Fruit fly (Drosophila melanogaster) whole organism, embryonic: ENCODE results near the gene CG43993.

Source experiments
- Abd-B ChIP-seq: fragments of 200-800 bp; sonication (Bioruptor generic); optimal IDR thresholded peaks from 2 replicates; lab custom pipeline; 2018; ENCODE audit warnings: missing biosample characterization, mild to moderate bottlenecking, missing genetic modification characterization, moderate library complexity
- BEAF-32 ChIP-seq: fragments of 200-800 bp; sonication (Bioruptor generic); optimal IDR thresholded peaks from 3 replicates; lab custom pipeline; 2017; ENCODE audit warnings: missing biosample characterization, missing genetic modification characterization, mild to moderate bottlenecking, moderate library complexity, missing genetic modification reagents
- Bdp1 ChIP-seq: fragments of 200-800 bp; sonication (Bioruptor generic); optimal IDR thresholded peaks from 3 replicates; lab custom pipeline; 2016; ENCODE audit warnings: missing biosample characterization, missing genetic modification characterization
- CG10267 ChIP-seq: fragments of 200-800 bp; sonication (Bioruptor generic); optimal IDR thresholded peaks from 2 replicates; lab custom pipeline; 2018; ENCODE audit warnings: missing biosample characterization, mild to moderate bottlenecking, missing genetic modification characterization, moderate library complexity
- CG10431 ChIP-seq: fragments of 200-800 bp; sonication (Bioruptor generic); optimal IDR thresholded peaks from 3 replicates; lab custom pipeline; 2018; ENCODE audit warnings: missing biosample characterization, mild to moderate bottlenecking, missing genetic modification characterization
- CG12071 ChIP-seq: fragments of 200-800 bp; sonication (Bioruptor generic); optimal IDR thresholded peaks from 3 replicates; lab custom pipeline; 2018; ENCODE audit warnings: missing biosample characterization, mild to moderate bottlenecking, missing genetic modification characterization
- CG13287 ChIP-seq: fragments of 200-800 bp; sonication (Bioruptor generic); IDR thresholded peaks from 2 replicates; pipeline ENCODE4 v1.3.6; 2022; ENCODE audit warnings: missing biosample characterization, missing genetic modification characterization; ENCODE audit not compliant: partially characterized antibody
- CG13775 ChIP-seq: fragments of 200-800 bp; sonication (Bioruptor generic); optimal IDR thresholded peaks from 3 replicates; lab custom pipeline; 2017; ENCODE audit warnings: missing biosample characterization, mild to moderate bottlenecking, missing genetic modification characterization
- CG14667 ChIP-seq: fragments of 200-800 bp; sonication (Bioruptor generic); IDR thresholded peaks from 2 replicates; pipeline ENCODE4 v1.3.6; 2022; ENCODE audit warnings: missing biosample characterization, missing genetic modification characterization
- CG15696 ChIP-seq: fragments of 200-800 bp; sonication (Bioruptor generic); optimal IDR thresholded peaks from 2 replicates; lab custom pipeline; 2019; ENCODE audit warnings: missing biosample characterization, mild to moderate bottlenecking, missing genetic modification characterization, moderate library complexity
- CG16779 ChIP-seq: fragments of 200-800 bp; sonication (Bioruptor generic); IDR thresholded peaks from 2 replicates; pipeline ENCODE4 v1.3.6; 2022; ENCODE audit warnings: missing biosample characterization, missing genetic modification characterization
- CG17328 ChIP-seq: fragments of 200-800 bp; sonication (Bioruptor generic); IDR thresholded peaks from 2 replicates; pipeline ENCODE4 v1.3.6; 2022; ENCODE audit warnings: missing biosample characterization, missing genetic modification characterization
- CG2712 ChIP-seq: fragments of 200-800 bp; optimal IDR thresholded peaks from 3 replicates; lab custom pipeline; 2019; ENCODE audit warnings: missing biosample characterization, mild to moderate bottlenecking, missing genetic modification characterization, moderate library complexity
- CG4617 ChIP-seq: fragments of 200-800 bp; sonication (Bioruptor generic); optimal IDR thresholded peaks from 3 replicates; lab custom pipeline; 2016; ENCODE audit warnings: missing biosample characterization, missing genetic modification characterization, borderline replicate concordance
- CG6175 ChIP-seq: fragments of 200-800 bp; sonication (Bioruptor generic); IDR thresholded peaks from 3 replicates; pipeline ENCODE4 v1.3.6; 2022; ENCODE audit warnings: missing biosample characterization, missing genetic modification characterization
- CG6791 ChIP-seq: fragments of 200-800 bp; sonication (Bioruptor generic); IDR thresholded peaks from 3 replicates; pipeline ENCODE4 v1.3.6; 2022; ENCODE audit warnings: missing biosample characterization, missing genetic modification characterization; ENCODE audit not compliant: partially characterized antibody
- CG7839 ChIP-seq: fragments of 200-800 bp; sonication (Bioruptor generic); optimal IDR thresholded peaks from 3 replicates; lab custom pipeline; 2018; ENCODE audit warnings: missing biosample characterization, mild to moderate bottlenecking, missing genetic modification characterization, moderate library complexity
- CG8281 ChIP-seq: fragments of 200-800 bp; sonication (Bioruptor generic); optimal IDR thresholded peaks from 2 replicates; lab custom pipeline; 2018; ENCODE audit warnings: missing biosample characterization, mild to moderate bottlenecking, missing genetic modification characterization, moderate library complexity
- CG9797 ChIP-seq: fragments of 200-800 bp; sonication (Bioruptor generic); optimal IDR thresholded peaks from 3 replicates; lab custom pipeline; 2018; ENCODE audit warnings: missing biosample characterization, mild to moderate bottlenecking, missing genetic modification characterization
- Doc2 ChIP-seq: fragments of 200-800 bp; sonication (Bioruptor generic); IDR thresholded peaks from 2 replicates; pipeline ENCODE4 v1.3.6; 2022; ENCODE audit warnings: missing biosample characterization, missing genetic modification characterization
- E2f2 ChIP-seq: fragments of 200-800 bp; sonication (Bioruptor generic); IDR thresholded peaks from 2 replicates; pipeline ENCODE4 v1.3.6; 2022; ENCODE audit warnings: missing biosample characterization, missing genetic modification characterization
- Elba2 ChIP-seq: fragments of 200-800 bp; sonication (Bioruptor generic); optimal IDR thresholded peaks from 3 replicates; lab custom pipeline; 2016; ENCODE audit warnings: missing biosample characterization, missing genetic modification characterization
- MBD-R2 ChIP-seq: fragments of 200-800 bp; sonication (Bioruptor generic); IDR thresholded peaks from 2 replicates; pipeline ENCODE4 v1.3.6; 2022; ENCODE audit warnings: missing biosample characterization, missing genetic modification characterization
- MESR4 ChIP-seq: fragments of 200-800 bp; sonication (Bioruptor generic); optimal IDR thresholded peaks from 2 replicates; lab custom pipeline; 2018; ENCODE audit warnings: missing biosample characterization, mild to moderate bottlenecking, missing genetic modification characterization, moderate library complexity
- Myb ChIP-seq: fragments of 200-800 bp; sonication (Bioruptor generic); optimal IDR thresholded peaks from 2 replicates; lab custom pipeline; 2016; ENCODE audit warnings: missing biosample characterization, missing genetic modification characterization
- Poxn ChIP-seq: fragments of 200-800 bp; sonication (Bioruptor generic); IDR thresholded peaks from 2 replicates; pipeline ENCODE4 v1.3.6; 2022; ENCODE audit warnings: missing biosample characterization, missing genetic modification characterization
- Rfx ChIP-seq: fragments of 200-800 bp; sonication (Bioruptor generic); IDR thresholded peaks from 2 replicates; pipeline ENCODE4 v1.3.6; 2022; ENCODE audit warnings: missing biosample characterization, missing genetic modification characterization
- Scr ChIP-seq: fragments of 200-800 bp; sonication (Bioruptor generic); IDR thresholded peaks from 2 replicates; pipeline ENCODE4 v1.3.6; 2022; ENCODE audit warnings: missing biosample characterization, missing genetic modification characterization; ENCODE audit not compliant: partially characterized antibody
- Taf1 ChIP-seq: fragments of 200-800 bp; sonication (Bioruptor generic); IDR thresholded peaks from 2 replicates; pipeline ENCODE4 v1.3.6; 2022; ENCODE audit warnings: missing biosample characterization, missing genetic modification characterization
- Trl ChIP-seq, 3 experiments: fragments of >200 bp in 2 of 3; fragments of 200-800 bp in 1 of 3; sonication (Bioruptor generic) in 1 of 3; optimal IDR thresholded peaks; 2 replicates in 1 of 3; 3 replicates in 2 of 3; lab custom pipeline; 2016 to 2017; ENCODE audit warnings: missing biosample characterization in 1 of 3, missing genetic modification characterization in 1 of 3
- YL-1 ChIP-seq: fragments of 200-800 bp; sonication (Bioruptor generic); optimal IDR thresholded peaks from 3 replicates; lab custom pipeline; 2017; ENCODE audit warnings: missing biosample characterization, mild to moderate bottlenecking, missing genetic modification characterization
- dpn ChIP-seq, 2 experiments: fragments of 200-800 bp; sonication (Bioruptor generic); optimal IDR thresholded peaks; 3 replicates each; lab custom pipeline; 2016; ENCODE audit warnings: missing biosample characterization in 2 of 2, missing genetic modification characterization in 2 of 2
- fu2 ChIP-seq: fragments of 200-800 bp; sonication (Bioruptor generic); optimal IDR thresholded peaks from 2 replicates; lab custom pipeline; 2016; ENCODE audit warnings: missing biosample characterization, missing genetic modification characterization
- gfzf ChIP-seq: fragments of 200-800 bp; sonication (Bioruptor generic); optimal IDR thresholded peaks from 2 replicates; lab custom pipeline; 2016; ENCODE audit warnings: missing biosample characterization, mild to moderate bottlenecking, missing genetic modification characterization, moderate library complexity
- insv ChIP-seq, 2 experiments: fragments of 200-800 bp; sonication (Bioruptor generic); optimal IDR thresholded peaks; 3 replicates each; lab custom pipeline; 2016 to 2018; ENCODE audit warnings: missing biosample characterization in 2 of 2, missing genetic modification characterization in 2 of 2
- klu ChIP-seq: fragments of 200-800 bp; sonication (Bioruptor generic); IDR thresholded peaks from 2 replicates; pipeline ENCODE4 v1.3.6; 2022; ENCODE audit warnings: missing biosample characterization, missing genetic modification characterization
- onecut ChIP-seq: fragments of 200-800 bp; sonication (Bioruptor generic); IDR thresholded peaks from 2 replicates; pipeline ENCODE4 v1.3.6; 2022; ENCODE audit warnings: missing biosample characterization, missing genetic modification characterization
- pnt ChIP-seq: fragments of 200-800 bp; sonication (Bioruptor generic); optimal IDR thresholded peaks from 3 replicates; lab custom pipeline; 2016; ENCODE audit warnings: missing biosample characterization, missing genetic modification characterization
- prd ChIP-seq, 3 experiments: fragments of >200 bp in 2 of 3; fragments of 200-800 bp in 1 of 3; sonication (Bioruptor generic) in 1 of 3; optimal IDR thresholded peaks in 2 of 3; IDR thresholded peaks in 1 of 3; 2 replicates in 2 of 3; 3 replicates in 1 of 3; pipeline versions ENCODE4 v1.3.6 to Lab custom; 2017 to 2022; ENCODE audit warnings: missing biosample characterization in 1 of 3, missing genetic modification characterization in 1 of 3
- pzg ChIP-seq: fragments of 200-800 bp; sonication (Bioruptor generic); optimal IDR thresholded peaks from 3 replicates; lab custom pipeline; 2018; ENCODE audit warnings: missing biosample characterization, mild to moderate bottlenecking, missing genetic modification characterization, moderate library complexity
- stc ChIP-seq: fragments of 200-800 bp; sonication (Bioruptor generic); IDR thresholded peaks from 2 replicates; pipeline ENCODE4 v1.3.6; 2022; ENCODE audit warnings: missing biosample characterization, missing genetic modification characterization
- stwl ChIP-seq: fragments of 200-800 bp; sonication (Bioruptor generic); optimal IDR thresholded peaks from 3 replicates; lab custom pipeline; 2018; ENCODE audit warnings: missing biosample characterization, mild to moderate bottlenecking, missing genetic modification characterization, moderate library complexity
- toy ChIP-seq: fragments of 200-800 bp; sonication (Bioruptor generic); IDR thresholded peaks from 2 replicates; pipeline ENCODE4 v1.3.6; 2022; ENCODE audit warnings: missing biosample characterization, missing genetic modification characterization
- trem ChIP-seq: fragments of 200-800 bp; optimal IDR thresholded peaks from 3 replicates; lab custom pipeline; 2019; ENCODE audit warnings: missing biosample characterization, mild to moderate bottlenecking, missing genetic modification characterization, moderate library complexity

Gene CG43993

DNA sequence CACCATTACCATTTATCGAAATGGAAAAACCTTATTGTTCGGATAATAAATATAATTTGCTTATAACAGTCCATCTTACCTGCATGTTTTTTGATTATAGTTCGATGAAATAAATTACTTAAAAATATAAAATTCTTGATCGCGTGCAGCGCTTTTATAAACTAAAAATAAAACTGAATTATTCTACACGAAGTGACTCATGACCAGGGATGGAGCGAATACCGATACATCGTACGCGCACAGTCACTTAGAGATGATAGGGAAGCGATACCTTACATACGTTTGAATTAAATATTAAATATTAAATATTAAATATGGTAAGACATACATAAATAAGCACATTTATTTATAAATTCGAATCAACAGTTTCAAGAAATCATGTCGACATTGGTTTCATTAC lies 39.4 kb upstream of the CG43993 start, which contains the start of gene viaf (continued):
- TF ChIP-seq prd (optimal IDR thresholded peaks at IDR 0.05; lab: Kevin White, UChicago) = no peak
- peak; percentile 53 for TF ChIP-seq prd (GFP tag; IDR thresholded peaks at IDR 0.05; lab: Robert Waterston, UW)
- TF ChIP-seq Abd-B (GFP tag; lab: Kevin White, UChicago) = no peak
- TF ChIP-seq stc (GFP tag; lab: Robert Waterston, UW) = no peak; the same call in 1 of the 2 replicates
- no peak for TF ChIP-seq CG10431 (GFP tag; lab: Kevin White, UChicago)
- TF ChIP-seq pzg (GFP tag; lab: Kevin White, UChicago) = peak; percentile 62

DNA sequence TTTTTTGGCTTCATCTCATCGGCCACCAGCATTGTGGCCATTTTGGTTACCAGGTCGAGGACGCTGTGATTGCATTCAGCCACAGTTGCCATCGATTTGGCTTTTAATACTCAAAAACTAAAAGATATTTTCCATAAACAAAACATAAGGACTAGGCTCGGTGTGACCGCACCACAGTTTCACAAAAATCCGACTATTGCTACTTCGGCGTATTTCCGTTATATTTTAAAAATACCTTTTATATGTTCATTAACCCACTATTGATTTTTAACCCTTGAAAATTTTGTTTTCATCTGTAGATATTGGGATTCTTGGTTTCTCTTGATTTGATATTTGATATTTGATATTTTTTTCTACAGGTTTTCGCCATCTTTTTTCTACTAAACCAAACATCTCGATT lies 34.4 kb upstream of the CG43993 start, which contains the start of gene Grip163:
TSS of gene Grip163 (minus strand) at position 180 of the 400 bp plus-strand sequence.
- TF ChIP-seq pzg (GFP tag; lab: Kevin White, UChicago) (peak; percentile 17), CG6175 (GFP tag; lab: Robert Waterston, UW) (no peak), MBD-R2 (peak; percentile 51; the same call in 1 of the 2 replicates), MESR4 (GFP tag; lab: Kevin White, UChicago) (peak; percentile 46), Doc2 (GFP tag; lab: Robert Waterston, UW) (no peak), gfzf (peak; percentile 70), insv (GFP tag; optimal IDR thresholded peaks at IDR 0.05; lab: Kevin White, UChicago) (peak in 1 of 2 experiments; percentile 77), fu2 (GFP tag; lab: Kevin White, UChicago) (no peak), Myb (GFP tag; lab: Kevin White, UChicago) (peak; percentile 87), CG10267 (no peak), CG13287 (GFP tag; lab: Robert Waterston, UW) (peak; percentile 10; the same call in 1 of the 2 replicates), CG16779 (no peak), stwl (tag; lab: Kevin White, UChicago) (peak; percentile 52), CG17328 (GFP tag; lab: Robert Waterston, UW) (no peak), YL-1 (GFP tag; lab: Kevin White, UChicago) (peak; percentile 21), onecut (GFP tag; lab: Robert Waterston, UW) (peak; percentile 78), Elba2 (GFP tag; lab: Kevin White, UChicago) (peak; percentile 20), CG6791 (GFP tag; lab: Robert Waterston, UW) (no peak), CG4617 (GFP tag; lab: Kevin White, UChicago) (peak; percentile 4), E2f2 (GFP tag; lab: Robert Waterston, UW) (peak; percentile 13; the same call in 1 of the 2 replicates), Scr (GFP tag; lab: Robert Waterston, UW) (peak; percentile 15; the same call in 1 of the 2 replicates), BEAF-32 (GFP tag; lab: Kevin White, UChicago) (peak; percentile 6), CG12071 (GFP tag; lab: Kevin White, UChicago) (no peak), Taf1 (no peak), trem (tag; lab: Kevin White, UChicago) (peak; percentile 35), CG9797 (peak; percentile 35)

DNA sequence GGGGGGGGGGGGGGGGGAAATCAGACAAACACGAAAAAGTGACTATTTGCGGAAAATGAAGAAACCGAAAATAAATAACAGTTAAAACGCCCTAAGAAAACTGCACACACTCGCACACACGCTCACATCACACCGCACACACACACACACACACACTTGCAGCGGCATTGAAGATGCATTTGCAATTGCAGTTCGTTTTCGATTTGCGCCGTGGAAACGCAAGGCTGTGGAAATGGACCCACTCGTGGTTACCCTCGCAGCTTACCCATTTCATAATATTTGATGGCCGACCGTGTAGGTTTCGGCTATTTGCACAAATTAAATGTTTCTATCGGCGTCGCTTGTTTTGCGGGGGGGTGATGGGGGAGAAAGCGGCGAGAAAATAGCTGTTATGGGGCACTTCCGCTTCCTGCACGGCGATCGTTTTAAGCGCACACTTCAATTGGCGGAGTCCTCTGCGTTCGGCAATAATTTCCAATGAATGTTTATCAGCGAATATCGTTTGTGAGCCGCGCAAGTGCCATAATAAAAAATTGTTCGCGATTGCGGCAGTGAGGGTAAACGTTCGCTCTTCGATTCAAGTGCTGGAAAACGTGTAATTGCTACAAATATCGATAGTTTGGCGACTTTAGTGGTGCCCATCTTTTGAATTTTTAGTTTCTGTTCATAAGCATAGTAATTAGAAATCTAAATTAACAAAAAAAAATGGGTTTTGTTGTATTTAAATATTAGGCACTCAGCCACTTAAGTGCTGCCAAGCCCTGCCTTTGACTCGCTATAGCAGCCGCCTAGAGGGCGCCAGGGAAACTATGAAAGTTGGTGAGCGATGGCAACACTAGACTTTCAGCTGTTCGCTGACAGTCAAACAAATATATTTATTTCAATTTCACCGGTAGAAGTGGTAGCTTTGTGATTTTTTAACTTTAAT lies 29.8 kb upstream of the CG43993 start, which contains the start of the genes Pop2 and CG6928:
TSS of gene Pop2 (minus strand) at position 595 of the 928 bp plus-strand sequence.
TSS of gene CG6928 (plus strand) at position 835 of the 928 bp plus-strand sequence.
- TF ChIP-seq CG2712 (tag; lab: Kevin White, UChicago) = peak; percentile 77
- TF ChIP-seq CG7839 (tag; lab: Kevin White, UChicago) = peak; percentile 61
- peak; percentile 79 to 88 for TF ChIP-seq dpn (GFP tag; optimal IDR thresholded peaks at IDR 0.05; lab: Kevin White, UChicago)
- TF ChIP-seq klu = no peak; the same call in 1 of the 2 replicates
- peak in 1 of 2 experiments; percentile 3 for TF ChIP-seq Trl (optimal IDR thresholded peaks at IDR 0.05; lab: Kevin White, UChicago)
- peak; percentile 87 for TF ChIP-seq Trl (GFP tag; optimal IDR thresholded peaks at IDR 0.05; lab: Kevin White, UChicago)
- peak; percentile 82 for TF ChIP-seq Rfx (GFP tag; lab: Robert Waterston, UW)
- peak; percentile 82 for TF ChIP-seq pnt
- TF ChIP-seq CG14667 (GFP tag; lab: Robert Waterston, UW) = peak; percentile 56
- peak; percentile 72 for TF ChIP-seq CG13775 (GFP tag; lab: Kevin White, UChicago)
- TF ChIP-seq CG17328 (GFP tag; lab: Robert Waterston, UW) = peak; percentile 69
- peak; percentile 80 for TF ChIP-seq Bdp1 (GFP tag; lab: Kevin White, UChicago)
- no peak for TF ChIP-seq CG8281 (tag; lab: Kevin White, UChicago)
- no peak for TF ChIP-seq Poxn (GFP tag; lab: Robert Waterston, UW)
- peak; percentile 37 for TF ChIP-seq CG15696 (tag; lab: Kevin White, UChicago)
- no peak for TF ChIP-seq toy (GFP tag; lab: Robert Waterston, UW)
